Worm (Caenorhabditis elegans) whole organism, mixed stage, embryonic: Measurements from ENCODE around the gene fbxa-63.

Experiments
- bed-3 ChIP-seq: fragments of 200-800 bp; sonication (Bioruptor generic); optimal IDR thresholded peaks from 3 replicates; lab custom pipeline; 2018; ENCODE audit warnings: mild to moderate bottlenecking, missing genetic modification characterization, moderate library complexity, missing compliant biosample characterization
- blmp-1 ChIP-seq: fragments of 150-350 bp; optimal IDR thresholded peaks from 2 replicates; lab custom pipeline; 2014; ENCODE audit warnings: missing biosample characterization, missing genetic modification characterization
- drap-1 ChIP-seq: fragments of 200-800 bp; sonication (Bioruptor generic); optimal IDR thresholded peaks from 3 replicates; lab custom pipeline; 2018; ENCODE audit warnings: mild to moderate bottlenecking, missing genetic modification characterization, missing compliant biosample characterization
- elt-1 ChIP-seq: sonication (generic microtip); optimal IDR thresholded peaks from 2 replicates; lab custom pipeline; 2017; ENCODE audit warnings: missing genetic modification characterization, mild to moderate bottlenecking, missing compliant biosample characterization, antibody characterized with exemption, moderate library complexity, borderline replicate concordance; ENCODE audit not compliant: insufficient read depth
- elt-3 ChIP-seq: fragments of 150-350 bp; optimal IDR thresholded peaks from 2 replicates; lab custom pipeline; 2014; ENCODE audit warnings: missing biosample characterization, missing genetic modification characterization
- lin-13 ChIP-seq: fragments of 150-350 bp; optimal IDR thresholded peaks from 2 replicates; lab custom pipeline; 2014; ENCODE audit warnings: missing biosample characterization, missing genetic modification characterization
- lsy-2 ChIP-seq: fragments of 150-350 bp; optimal IDR thresholded peaks from 2 replicates; lab custom pipeline; 2014; ENCODE audit warnings: missing biosample characterization, missing genetic modification characterization
- nhr-12 ChIP-seq: fragments of 150-350 bp; optimal IDR thresholded peaks from 2 replicates; lab custom pipeline; 2014; ENCODE audit warnings: missing biosample characterization, missing genetic modification characterization
- sptf-1 ChIP-seq: sonication (generic microtip); optimal IDR thresholded peaks from 2 replicates; lab custom pipeline; 2017; ENCODE audit warnings: mild to moderate bottlenecking, missing genetic modification characterization, moderate library complexity, missing compliant biosample characterization
- unc-39 ChIP-seq: fragments of 150-350 bp; optimal IDR thresholded peaks from 2 replicates; lab custom pipeline; 2014; ENCODE audit warnings: missing biosample characterization, missing genetic modification characterization
- unc-62 ChIP-seq: fragments of 150-350 bp; optimal IDR thresholded peaks from 2 replicates; lab custom pipeline; 2014; ENCODE audit warnings: missing biosample characterization, missing genetic modification reagents, missing genetic modification characterization

DNA sequence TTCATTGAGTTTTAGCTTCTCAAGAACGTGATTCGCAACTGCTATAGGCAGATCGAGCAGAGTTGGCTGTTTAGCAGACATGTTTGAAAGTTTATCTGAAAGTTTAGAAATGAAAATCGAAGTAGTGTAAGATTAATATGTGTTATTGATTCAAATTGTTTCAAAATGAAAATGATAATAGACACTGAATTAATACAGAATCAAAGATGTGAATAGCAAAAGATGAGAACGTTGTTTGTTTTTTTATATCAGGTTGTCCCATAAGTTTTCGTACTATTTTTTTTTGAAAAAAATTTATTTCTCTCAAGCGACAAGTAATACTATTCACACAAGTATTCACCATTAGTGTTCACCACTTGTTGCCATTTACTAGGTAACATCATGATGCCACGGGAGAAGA is 49.8 kb downstream of the fbxa-63 start, which contains the start of gene fbxa-36:
- TF ChIP-seq blmp-1 (tag; lab: Kevin White, UChicago) (no peak), lin-13 (no peak), drap-1 (GFP tag; lab: Kevin White, UChicago) (no peak), nhr-12 (no peak), elt-3 (tag; lab: Kevin White, UChicago) (no peak), elt-1 (tag; lab: Kevin White, UChicago) (no peak), sptf-1 (no peak), bed-3 (GFP tag; lab: Kevin White, UChicago) (no peak), unc-62 (no peak), unc-39 (tag; lab: Kevin White, UChicago) (no peak), lsy-2 (tag; lab: Kevin White, UChicago) (no peak)
